1 fruit fly cellular context compared by ENCODE assay signal in the genomic region with DNA sequence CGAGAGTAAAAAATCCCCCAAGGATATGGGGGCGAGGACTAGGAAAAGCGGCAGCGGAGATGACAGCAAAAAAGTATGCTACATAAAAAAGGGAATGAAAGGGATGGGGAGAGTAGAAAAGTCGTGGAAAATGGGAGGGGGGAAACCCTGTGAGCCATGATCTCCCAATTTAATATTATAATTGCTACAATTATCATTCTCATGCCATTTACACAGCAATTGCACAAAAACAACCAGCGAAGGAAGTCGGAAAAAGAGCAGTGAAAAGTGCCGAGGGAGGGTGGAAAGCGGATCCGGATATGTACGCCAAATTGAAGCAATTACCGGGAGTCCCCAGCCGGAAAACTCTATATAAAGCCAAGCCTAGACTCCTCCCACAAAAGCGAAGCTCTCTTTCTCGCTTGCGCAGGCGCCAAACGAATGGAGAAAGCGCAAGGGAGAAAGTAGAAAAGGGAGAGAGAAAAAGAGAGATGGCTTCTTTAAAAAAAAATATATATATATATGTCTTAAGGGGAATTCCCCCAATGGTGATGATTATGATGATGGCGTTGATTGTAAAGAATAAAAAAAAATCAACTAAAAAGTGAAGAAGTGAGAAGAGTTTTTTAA.
A peak's percentile ranks its signal among the peaks of the same experiment; 100 is the strongest.
TF ChIP-seq lines count a peak whose summit lies in the region.

No protein-coding gene starts in this region.

TF ChIP-seq in whole organism, embryonic, 481 proteins besides CTCF, POLR2A, EP300 and RAD21 (continued from another document):
- no peak for TF ChIP-seq CG9437 (GFP tag; optimal IDR thresholded peaks at IDR 0.05; lab: Kevin White, UChicago)
- TF ChIP-seq CG4360 (GFP tag; IDR thresholded peaks at IDR 0.05; lab: Robert Waterston, UW), result no peak
- no peak for TF ChIP-seq D19B (GFP tag; optimal IDR thresholded peaks at IDR 0.05; lab: Kevin White, UChicago)
- no peak for TF ChIP-seq Dad (GFP tag; optimal IDR thresholded peaks at IDR 0.05; lab: Kevin White, UChicago)
- TF ChIP-seq chn (GFP tag; optimal IDR thresholded peaks at IDR 0.05; lab: Kevin White, UChicago), result no peak
- no peak for TF ChIP-seq CG10959 (GFP tag; IDR thresholded peaks at IDR 0.05; lab: Robert Waterston, UW)
- no peak for TF ChIP-seq CG18476 (GFP tag; optimal IDR thresholded peaks at IDR 0.05; lab: Kevin White, UChicago)
- TF ChIP-seq inv (GFP tag; IDR thresholded peaks at IDR 0.05; lab: Robert Waterston, UW; ENCODE audit: partially characterized antibody), result no peak
- TF ChIP-seq ems (GFP tag; optimal IDR thresholded peaks at IDR 0.05; lab: Kevin White, UChicago), result no peak
- TF ChIP-seq cwo (GFP tag; optimal IDR thresholded peaks at IDR 0.05; lab: Kevin White, UChicago), result no peak
- no peak for TF ChIP-seq her (GFP tag; optimal IDR thresholded peaks at IDR 0.05; lab: Kevin White, UChicago)
- TF ChIP-seq CG17361 (GFP tag; IDR thresholded peaks at IDR 0.05; lab: Robert Waterston, UW), result no peak
- TF ChIP-seq ERR (GFP tag; optimal IDR thresholded peaks at IDR 0.05; lab: Kevin White, UChicago), result no peak
- TF ChIP-seq ewg (GFP tag; optimal IDR thresholded peaks at IDR 0.05; lab: Kevin White, UChicago), result peak; percentile 80
- TF ChIP-seq exex (tag; optimal IDR thresholded peaks at IDR 0.05; lab: Kevin White, UChicago), result peak; percentile 72
- no peak for TF ChIP-seq scrt (GFP tag; optimal IDR thresholded peaks at IDR 0.05; lab: Kevin White, UChicago)
- no peak for TF ChIP-seq YL-1 (GFP tag; optimal IDR thresholded peaks at IDR 0.05; lab: Kevin White, UChicago)
- TF ChIP-seq Atf3 (GFP tag; optimal IDR thresholded peaks at IDR 0.05; lab: Kevin White, UChicago), result no peak
- peak; percentile 70 for TF ChIP-seq Nf-YC (tag; optimal IDR thresholded peaks at IDR 0.05; lab: Kevin White, UChicago)
- TF ChIP-seq so (GFP tag; IDR thresholded peaks at IDR 0.05; lab: Robert Waterston, UW), result no peak
- no peak for TF ChIP-seq CG8290 (GFP tag; optimal IDR thresholded peaks at IDR 0.05; lab: Kevin White, UChicago)
- TF ChIP-seq CG8290 (tag; optimal IDR thresholded peaks at IDR 0.05; lab: Kevin White, UChicago), result no peak
- no peak for TF ChIP-seq zen (tag; optimal IDR thresholded peaks at IDR 0.05; lab: Kevin White, UChicago)
- no peak for TF ChIP-seq pita (GFP tag; optimal IDR thresholded peaks at IDR 0.05; lab: Kevin White, UChicago)
- peak; percentile 7 for TF ChIP-seq CG1832 (GFP tag; optimal IDR thresholded peaks at IDR 0.05; lab: Kevin White, UChicago)
- no peak for TF ChIP-seq Mad (GFP tag; optimal IDR thresholded peaks at IDR 0.05; lab: Kevin White, UChicago)
- TF ChIP-seq CG16779 (GFP tag; IDR thresholded peaks at IDR 0.05; lab: Robert Waterston, UW), result no peak
- TF ChIP-seq gsb (GFP tag; IDR thresholded peaks at IDR 0.05; lab: Robert Waterston, UW), result no peak
- TF ChIP-seq Abd-B (GFP tag; optimal IDR thresholded peaks at IDR 0.05; lab: Kevin White, UChicago), result no peak
- TF ChIP-seq hkb (optimal IDR thresholded peaks at IDR 0.05; lab: Kevin White, UChicago), result no peak
- no peak for TF ChIP-seq hkb (GFP tag; IDR thresholded peaks at IDR 0.05; lab: Robert Waterston, UW)
- TF ChIP-seq CG10274 (GFP tag; optimal IDR thresholded peaks at IDR 0.05; lab: Kevin White, UChicago), result no peak
- no peak for TF ChIP-seq hbn (GFP tag; IDR thresholded peaks at IDR 0.05; lab: Robert Waterston, UW; ENCODE audit: partially characterized antibody)
- TF ChIP-seq run (tag; optimal IDR thresholded peaks at IDR 0.05; lab: Kevin White, UChicago), result no peak
- no peak for TF ChIP-seq CG33213 (GFP tag; optimal IDR thresholded peaks at IDR 0.05; lab: Kevin White, UChicago)
- TF ChIP-seq CG6689 (GFP tag; IDR thresholded peaks at IDR 0.05; lab: Robert Waterston, UW), result no peak
- TF ChIP-seq crc (GFP tag; optimal IDR thresholded peaks at IDR 0.05; lab: Kevin White, UChicago), result no peak
- no peak for TF ChIP-seq trem (tag; optimal IDR thresholded peaks at IDR 0.05; lab: Kevin White, UChicago)
- no peak for TF ChIP-seq CG13894 (tag; optimal IDR thresholded peaks at IDR 0.05; lab: Kevin White, UChicago)
- TF ChIP-seq Med (GFP tag; lab: Kevin White, UChicago), result peak; percentile 60
